Fruit fly (Drosophila melanogaster) whole organism, pupa: ENCODE data around the gene Teh3.

Experiments
- Ets98B ChIP-seq: fragments of 200-800 bp; sonication (Bioruptor generic); IDR thresholded peaks from 2 replicates; pipeline ENCODE4 v1.3.6; 2022; ENCODE audit warnings: missing biosample characterization, missing genetic modification characterization
- fd96Ca ChIP-seq: fragments of 200-800 bp; sonication (Bioruptor generic); IDR thresholded peaks from 3 replicates; pipeline ENCODE4 v1.3.6; 2022; ENCODE audit warnings: missing biosample characterization, missing genetic modification characterization

DNA sequence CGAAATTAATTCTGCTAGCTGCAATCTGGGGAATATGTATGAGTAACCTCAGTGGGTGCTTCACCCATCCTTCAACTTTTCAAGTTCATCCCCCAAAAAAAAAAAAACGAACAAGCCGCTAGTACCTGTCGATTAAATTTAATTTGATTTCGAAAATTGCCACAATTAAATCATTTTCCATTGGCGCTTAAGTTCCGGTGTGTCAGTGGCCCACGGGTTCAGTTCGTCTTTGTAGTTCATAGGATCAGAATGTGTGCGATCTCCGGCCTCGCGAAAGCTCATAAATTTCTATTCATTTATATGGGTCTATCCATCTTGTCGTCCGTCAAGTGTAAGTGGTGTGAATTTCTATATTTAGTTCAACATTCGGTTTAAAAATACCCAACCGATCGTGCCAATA, 42.4 kb downstream of the Teh3 start, which contains the start of gene CG32260:
- TF ChIP-seq Ets98B (GFP tag; lab: Robert Waterston, UW) (no peak), fd96Ca (GFP tag; lab: Robert Waterston, UW) (no peak)
